Fruit fly (Drosophila melanogaster) whole organism, embryonic: ENCODE results near the gene CG15034.

Source experiments
- CG10274 ChIP-seq: fragments of 200-800 bp; sonication (Bioruptor generic); optimal IDR thresholded peaks from 3 replicates; lab custom pipeline; 2017; ENCODE audit warnings: missing biosample characterization, mild to moderate bottlenecking, missing genetic modification characterization
- CG10366 ChIP-seq: fragments of 200-800 bp; sonication (Bioruptor generic); IDR thresholded peaks from 2 replicates; pipeline ENCODE4 v1.3.6; 2022; ENCODE audit warnings: missing biosample characterization, missing genetic modification characterization
- CG10462 ChIP-seq: fragments of 200-800 bp; sonication (Bioruptor generic); optimal IDR thresholded peaks from 2 replicates; lab custom pipeline; 2016; ENCODE audit warnings: missing biosample characterization, missing genetic modification characterization
- CG11695 ChIP-seq: fragments of 200-800 bp; sonication (Bioruptor generic); IDR thresholded peaks from 3 replicates; pipeline ENCODE4 v1.3.6; 2022; ENCODE audit warnings: missing biosample characterization, missing genetic modification characterization
- CG12744 ChIP-seq: fragments of 200-800 bp; sonication (Bioruptor generic); optimal IDR thresholded peaks from 2 replicates; lab custom pipeline; 2016; ENCODE audit warnings: missing biosample characterization, missing genetic modification characterization
- CG14965 ChIP-seq: fragments of 200-800 bp; sonication (Bioruptor generic); optimal IDR thresholded peaks from 2 replicates; lab custom pipeline; 2016; ENCODE audit warnings: missing biosample characterization, missing genetic modification characterization, borderline replicate concordance
- CG1647 ChIP-seq: fragments of 200-800 bp; sonication (Bioruptor generic); optimal IDR thresholded peaks from 3 replicates; lab custom pipeline; 2016; ENCODE audit warnings: missing biosample characterization, missing genetic modification characterization
- CG3163 ChIP-seq: fragments of 200-800 bp; sonication (Bioruptor generic); optimal IDR thresholded peaks from 3 replicates; lab custom pipeline; 2016; ENCODE audit warnings: missing biosample characterization, missing genetic modification characterization
- CG32767 ChIP-seq: fragments of 200-800 bp; sonication (Bioruptor generic); IDR thresholded peaks from 2 replicates; pipeline ENCODE4 v1.3.6; 2022; ENCODE audit warnings: missing biosample characterization, missing genetic modification characterization
- CG4424 ChIP-seq: fragments of 200-800 bp; sonication (Bioruptor generic); optimal IDR thresholded peaks from 3 replicates; lab custom pipeline; 2016; ENCODE audit warnings: missing biosample characterization, missing genetic modification characterization
- CG9727 ChIP-seq: fragments of 200-800 bp; sonication (Bioruptor generic); optimal IDR thresholded peaks from 3 replicates; lab custom pipeline; 2017; ENCODE audit warnings: missing biosample characterization, mild to moderate bottlenecking, missing genetic modification characterization
- CG9797 ChIP-seq: fragments of 200-800 bp; sonication (Bioruptor generic); optimal IDR thresholded peaks from 3 replicates; lab custom pipeline; 2018; ENCODE audit warnings: missing biosample characterization, mild to moderate bottlenecking, missing genetic modification characterization
- CTCF ChIP-seq: fragments of 200-800 bp; sonication (Bioruptor generic); optimal IDR thresholded peaks from 2 replicates; lab custom pipeline; 2017; ENCODE audit warnings: missing biosample characterization, mild to moderate bottlenecking, missing genetic modification characterization, moderate library complexity
- D ChIP-seq, 2 experiments: fragments of 200-800 bp in 1 of 2; fragments of >200 bp in 1 of 2; sonication (Bioruptor generic) in 1 of 2; optimal IDR thresholded peaks; 2 replicates in 1 of 2; 3 replicates in 1 of 2; lab custom pipeline; 2017; ENCODE audit warnings: mild to moderate bottlenecking in 1 of 2, missing biosample characterization in 1 of 2, missing genetic modification characterization in 1 of 2, missing genetic modification reagents in 1 of 2
- Deaf1 ChIP-seq: fragments of 200-800 bp; optimal IDR thresholded peaks from 3 replicates; lab custom pipeline; 2019; ENCODE audit warnings: missing biosample characterization, mild to moderate bottlenecking, missing genetic modification characterization, moderate library complexity
- Dll ChIP-seq: fragments of 200-800 bp; sonication (Bioruptor generic); IDR thresholded peaks from 4 replicates; pipeline ENCODE4 v1.3.6; 2022; ENCODE audit warnings: missing biosample characterization, missing genetic modification characterization; ENCODE audit not compliant: partially characterized antibody
- H2.0 ChIP-seq: fragments of 200-800 bp; sonication (Bioruptor generic); IDR thresholded peaks from 2 replicates; pipeline ENCODE4 v1.3.6; 2022; ENCODE audit warnings: missing biosample characterization, missing genetic modification characterization
- HLH4C ChIP-seq: fragments of 200-800 bp; sonication (Bioruptor generic); IDR thresholded peaks from 3 replicates; pipeline ENCODE4 v1.3.6; 2022; ENCODE audit warnings: missing biosample characterization, missing genetic modification characterization; ENCODE audit not compliant: partially characterized antibody
- HmgD ChIP-seq: fragments of 200-800 bp; sonication (Bioruptor generic); optimal IDR thresholded peaks from 3 replicates; lab custom pipeline; 2016; ENCODE audit warnings: missing biosample characterization, missing genetic modification characterization
- Kr ChIP-seq: fragments of 200-800 bp; sonication (Bioruptor generic); optimal IDR thresholded peaks from 2 replicates; lab custom pipeline; 2017; ENCODE audit warnings: missing biosample characterization, mild to moderate bottlenecking, missing genetic modification characterization
- Myb ChIP-seq: fragments of 200-800 bp; sonication (Bioruptor generic); optimal IDR thresholded peaks from 2 replicates; lab custom pipeline; 2016; ENCODE audit warnings: missing biosample characterization, missing genetic modification characterization
- NfI ChIP-seq: fragments of 200-800 bp; sonication (Bioruptor generic); optimal IDR thresholded peaks from 3 replicates; lab custom pipeline; 2018; ENCODE audit warnings: missing biosample characterization, mild to moderate bottlenecking, missing genetic modification characterization, moderate library complexity
- Poxn ChIP-seq: fragments of 200-800 bp; sonication (Bioruptor generic); IDR thresholded peaks from 2 replicates; pipeline ENCODE4 v1.3.6; 2022; ENCODE audit warnings: missing biosample characterization, missing genetic modification characterization
- Six4 ChIP-seq: fragments of 200-800 bp; sonication (Bioruptor generic); optimal IDR thresholded peaks from 2 replicates; lab custom pipeline; 2016; ENCODE audit warnings: missing biosample characterization, missing genetic modification characterization
- Ssrp ChIP-seq: fragments of 200-800 bp; sonication (Bioruptor generic); optimal IDR thresholded peaks from 2 replicates; lab custom pipeline; 2018; ENCODE audit warnings: missing biosample characterization, mild to moderate bottlenecking, missing genetic modification characterization, moderate library complexity
- TFAM ChIP-seq: fragments of 200-800 bp; sonication (Bioruptor generic); optimal IDR thresholded peaks from 2 replicates; lab custom pipeline; 2017; ENCODE audit warnings: missing biosample characterization, missing genetic modification characterization, inconsistent platforms
- abd-A ChIP-seq: fragments of 200-800 bp; sonication (Bioruptor generic); optimal IDR thresholded peaks from 3 replicates; lab custom pipeline; 2019; ENCODE audit warnings: missing biosample characterization, mild to moderate bottlenecking, missing genetic modification characterization, moderate library complexity
- amos ChIP-seq: fragments of 200-800 bp; sonication (Bioruptor generic); IDR thresholded peaks from 2 replicates; pipeline ENCODE4 v1.3.6; 2022; ENCODE audit warnings: missing biosample characterization, missing genetic modification characterization; ENCODE audit not compliant: partially characterized antibody
- bigmax ChIP-seq: fragments of 200-800 bp; sonication (Bioruptor generic); optimal IDR thresholded peaks from 2 replicates; lab custom pipeline; 2018; ENCODE audit warnings: missing biosample characterization, mild to moderate bottlenecking, missing genetic modification characterization
- btn ChIP-seq: fragments of 200-800 bp; sonication (Bioruptor generic); optimal IDR thresholded peaks from 2 replicates; lab custom pipeline; 2016; ENCODE audit warnings: missing biosample characterization, missing genetic modification characterization
- caup ChIP-seq: fragments of 200-800 bp; sonication (Bioruptor generic); optimal IDR thresholded peaks from 3 replicates; lab custom pipeline; 2017; ENCODE audit warnings: missing biosample characterization, mild to moderate bottlenecking, missing genetic modification characterization, moderate library complexity; ENCODE audit not compliant: severe bottlenecking
- cg ChIP-seq: fragments of 200-800 bp; sonication (Bioruptor generic); optimal IDR thresholded peaks from 3 replicates; lab custom pipeline; 2019; ENCODE audit warnings: missing biosample characterization, mild to moderate bottlenecking, missing genetic modification characterization, moderate library complexity
- chm ChIP-seq: fragments of 200-800 bp; sonication (Bioruptor generic); IDR thresholded peaks from 2 replicates; pipeline ENCODE4 v1.3.6; 2022; ENCODE audit warnings: missing biosample characterization, missing genetic modification characterization
- dati ChIP-seq: fragments of 200-800 bp; sonication (Bioruptor generic); IDR thresholded peaks from 2 replicates; pipeline ENCODE4 v1.3.6; 2022; ENCODE audit warnings: missing biosample characterization, missing genetic modification characterization
- dmrt11E ChIP-seq: fragments of 200-800 bp; sonication (Bioruptor generic); optimal IDR thresholded peaks from 3 replicates; lab custom pipeline; 2018; ENCODE audit warnings: missing biosample characterization, mild to moderate bottlenecking, missing genetic modification characterization, moderate library complexity
- ewg ChIP-seq: fragments of 200-800 bp; sonication (Bioruptor generic); optimal IDR thresholded peaks from 3 replicates; lab custom pipeline; 2017; ENCODE audit warnings: mild to moderate bottlenecking, missing biosample characterization, missing genetic modification reagents, missing genetic modification characterization
- eyg ChIP-seq: fragments of 200-800 bp; sonication (Bioruptor generic); optimal IDR thresholded peaks from 3 replicates; lab custom pipeline; 2016; ENCODE audit warnings: missing biosample characterization, missing genetic modification characterization
- ftz-f1 ChIP-seq: fragments of 200-800 bp; sonication (Bioruptor generic); optimal IDR thresholded peaks from 2 replicates; lab custom pipeline; 2016; ENCODE audit warnings: missing biosample characterization, missing genetic modification characterization
- gcm2 ChIP-seq: fragments of 200-800 bp; sonication (Bioruptor generic); optimal IDR thresholded peaks from 2 replicates; lab custom pipeline; 2016; ENCODE audit warnings: missing biosample characterization, missing genetic modification characterization
- gfzf ChIP-seq: fragments of 200-800 bp; sonication (Bioruptor generic); optimal IDR thresholded peaks from 2 replicates; lab custom pipeline; 2016; ENCODE audit warnings: missing biosample characterization, mild to moderate bottlenecking, missing genetic modification characterization, moderate library complexity
- lola ChIP-seq, 3 experiments: fragments of >200 bp in 2 of 3; fragments of 200-800 bp in 1 of 3; sonication (Bioruptor generic) in 1 of 3; optimal IDR thresholded peaks; 2 replicates each; lab custom pipeline; 2017 to 2019; ENCODE audit warnings: missing biosample characterization in 3 of 3, missing genetic modification characterization in 3 of 3, mild to moderate bottlenecking in 1 of 3, moderate library complexity in 1 of 3
- pnt ChIP-seq: fragments of 200-800 bp; sonication (Bioruptor generic); optimal IDR thresholded peaks from 3 replicates; lab custom pipeline; 2016; ENCODE audit warnings: missing biosample characterization, missing genetic modification characterization
- schlank ChIP-seq: fragments of 200-800 bp; sonication (Bioruptor generic); optimal IDR thresholded peaks from 2 replicates; lab custom pipeline; 2018; ENCODE audit warnings: missing biosample characterization, mild to moderate bottlenecking, missing genetic modification characterization
- sim ChIP-seq: fragments of 200-800 bp; sonication (Bioruptor generic); IDR thresholded peaks from 2 replicates; pipeline ENCODE4 v1.3.6; 2022; ENCODE audit warnings: missing biosample characterization, missing genetic modification characterization
- sug ChIP-seq: fragments of 200-800 bp; optimal IDR thresholded peaks from 2 replicates; lab custom pipeline; 2019; ENCODE audit warnings: missing biosample characterization, mild to moderate bottlenecking, missing genetic modification characterization, moderate library complexity
- tna ChIP-seq: fragments of 200-800 bp; sonication (Bioruptor generic); IDR thresholded peaks from 2 replicates; pipeline ENCODE4 v1.3.6; 2022; ENCODE audit warnings: missing biosample characterization, missing genetic modification characterization; ENCODE audit not compliant: partially characterized antibody
- toy ChIP-seq: fragments of 200-800 bp; sonication (Bioruptor generic); IDR thresholded peaks from 2 replicates; pipeline ENCODE4 v1.3.6; 2022; ENCODE audit warnings: missing biosample characterization, missing genetic modification characterization
- tup ChIP-seq: fragments of 200-800 bp; sonication (Bioruptor generic); optimal IDR thresholded peaks from 2 replicates; lab custom pipeline; 2016; ENCODE audit warnings: missing biosample characterization, mild to moderate bottlenecking, missing genetic modification characterization, moderate library complexity

The CG15034 gene

DNA sequence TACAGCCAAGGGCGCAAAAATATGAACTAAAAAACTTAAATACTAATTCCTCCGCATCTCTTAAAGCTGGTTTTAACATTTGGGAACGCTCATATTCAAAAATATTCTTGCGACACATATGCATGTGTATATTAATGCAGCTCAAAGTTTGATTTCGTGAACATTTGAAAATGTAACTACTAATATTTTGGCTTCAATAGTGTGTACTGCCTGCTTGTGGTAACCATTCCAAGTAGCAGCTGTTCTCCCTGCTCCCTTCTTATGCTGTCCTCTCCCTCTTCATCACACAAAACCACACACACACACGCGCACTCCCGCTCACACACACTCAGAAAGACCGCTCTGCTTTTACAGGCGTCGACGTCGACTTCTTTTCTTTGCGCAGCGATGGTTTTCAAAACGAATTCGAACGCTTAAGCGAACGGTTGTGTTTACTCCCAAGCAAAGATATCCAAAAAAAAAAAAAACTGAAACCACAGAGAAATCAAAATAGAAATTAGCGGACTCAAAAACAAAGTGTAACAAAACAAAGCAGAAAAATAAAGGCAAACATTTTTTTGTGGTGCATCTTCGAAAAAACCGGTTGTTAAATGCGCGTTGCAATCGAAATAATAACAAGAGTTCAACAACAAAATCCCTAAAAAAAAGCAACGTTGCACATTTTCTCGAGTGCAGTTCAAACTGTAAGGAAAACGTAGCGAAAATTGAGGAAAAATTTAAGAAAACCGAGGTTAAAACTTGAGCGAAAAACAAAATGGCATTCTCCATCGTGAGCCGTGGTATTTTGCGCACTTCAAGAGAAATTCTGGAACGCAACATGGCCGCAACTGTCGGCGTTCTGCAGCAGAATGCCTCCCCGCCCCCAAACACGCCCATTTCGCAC, 10.1 kb downstream of the CG15034 start, which contains the start of gene CBP (continued):
- TF ChIP-seq NfI, result peak; percentile 97
- peak; percentile 94 for TF ChIP-seq CG12744 (GFP tag; lab: Kevin White, UChicago)
- TF ChIP-seq CG10366 (GFP tag; lab: Robert Waterston, UW), result peak; percentile 95
- TF ChIP-seq TFAM, result peak; percentile 90
- TF ChIP-seq HLH4C (GFP tag; lab: Robert Waterston, UW), result 0 out of 3 replicates have a peak, but pooled peaks have one; percentile 10
- peak; percentile 96 for TF ChIP-seq caup (GFP tag; lab: Kevin White, UChicago)
- peak; percentile 67 for TF ChIP-seq Poxn (GFP tag; lab: Robert Waterston, UW)
- TF ChIP-seq CG10462 (GFP tag; lab: Kevin White, UChicago), result peak; percentile 97
- TF ChIP-seq H2.0, result peak; percentile 95
- peak; percentile 88 for TF ChIP-seq dati (GFP tag; lab: Robert Waterston, UW)
- TF ChIP-seq eyg, result peak; percentile 93
- peak; percentile 99 for TF ChIP-seq dmrt11E (tag; lab: Kevin White, UChicago)
- TF ChIP-seq btn, result peak; percentile 96
- TF ChIP-seq schlank (tag; lab: Kevin White, UChicago), result peak; percentile 91
- no peak for TF ChIP-seq Dll (GFP tag; lab: Robert Waterston, UW)
- peak; percentile 97 for TF ChIP-seq pnt
- peak; percentile 94 for TF ChIP-seq tup (GFP tag; lab: Kevin White, UChicago)
- peak; percentile 95 for TF ChIP-seq CG32767 (GFP tag; lab: Robert Waterston, UW)
- peak; percentile 96 for TF ChIP-seq chm (GFP tag; lab: Robert Waterston, UW)
- TF ChIP-seq Kr (GFP tag; lab: Kevin White, UChicago), result peak; percentile 95
- peak; percentile 50 for TF ChIP-seq CG9797 (GFP tag; lab: Kevin White, UChicago)
- peak; percentile 69 for TF ChIP-seq ftz-f1 (GFP tag; lab: Kevin White, UChicago)
- peak; percentile 98 for TF ChIP-seq CG9727 (GFP tag; lab: Kevin White, UChicago)
- no peak for TF ChIP-seq D (optimal IDR thresholded peaks at IDR 0.05; lab: Kevin White, UChicago)
- peak; percentile 99 for TF ChIP-seq D (GFP tag; optimal IDR thresholded peaks at IDR 0.05; lab: Kevin White, UChicago)
- peak; percentile 79 for TF ChIP-seq bigmax (GFP tag; lab: Kevin White, UChicago)
- peak; percentile 89 for TF ChIP-seq Myb
- TF ChIP-seq lola (GFP tag; optimal IDR thresholded peaks at IDR 0.05; lab: Kevin White, UChicago), result peak in 2 of 3 experiments; percentile 10 to 98
- TF ChIP-seq Deaf1, result peak; percentile 85
- TF ChIP-seq HmgD (GFP tag; lab: Kevin White, UChicago), result peak; percentile 94
- peak; percentile 95 for TF ChIP-seq CG1647 (GFP tag; lab: Kevin White, UChicago)
- TF ChIP-seq CG14965, result peak; percentile 79
- TF ChIP-seq sug (tag; lab: Kevin White, UChicago), result peak; percentile 94
- no peak for TF ChIP-seq tna (GFP tag; lab: Robert Waterston, UW)
- peak; percentile 81 for TF ChIP-seq abd-A (tag; lab: Kevin White, UChicago)
- TF ChIP-seq CG3163, result peak; percentile 88
- peak; percentile 93 for TF ChIP-seq gcm2 (GFP tag; lab: Kevin White, UChicago)
- TF ChIP-seq ewg, result peak; percentile 96
- no peak for TF ChIP-seq amos
- TF ChIP-seq CG11695 (GFP tag; lab: Robert Waterston, UW), result peak; percentile 96
- peak; percentile 97 for TF ChIP-seq Ssrp
- TF ChIP-seq CG10274, result peak; percentile 88
- peak; percentile 77 for TF ChIP-seq CTCF (GFP tag; lab: Kevin White, UChicago)
- TF ChIP-seq gfzf (GFP tag; lab: Kevin White, UChicago), result peak; percentile 16
- TF ChIP-seq Six4 (GFP tag; lab: Kevin White, UChicago), result peak; percentile 98
- peak; percentile 96 for TF ChIP-seq sim (GFP tag; lab: Robert Waterston, UW)
- TF ChIP-seq cg (GFP tag; lab: Kevin White, UChicago), result peak; percentile 86
- TF ChIP-seq CG4424, result peak; percentile 98
- peak; percentile 80 for TF ChIP-seq toy
